Worm (Caenorhabditis elegans): ENCODE results near the gene ZK892.6.

The ZK892.6 gene

DNA sequence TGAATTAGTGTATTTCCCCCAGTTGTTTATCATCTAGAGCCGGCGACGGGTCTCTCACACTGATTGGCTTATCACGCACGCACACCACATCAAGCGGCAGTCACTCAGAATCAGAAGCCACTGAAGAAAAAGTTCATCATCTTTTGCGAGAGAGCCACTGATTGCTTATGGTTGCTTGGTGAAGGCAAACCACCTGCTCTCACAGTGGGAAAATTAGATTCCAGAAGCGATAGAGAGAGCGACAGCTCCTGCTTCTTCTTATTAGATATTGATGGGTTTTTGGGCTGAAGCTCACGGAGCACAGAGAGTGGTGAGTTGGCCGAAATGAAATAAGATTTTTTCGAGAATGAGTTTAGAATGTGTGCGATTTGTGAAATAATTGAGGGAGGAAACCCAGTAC is 23.8 kb downstream of the ZK892.6 start:
- no peak for TF ChIP-seq nhr-47 (tag; optimal IDR thresholded peaks at IDR 0.05)
- TF ChIP-seq fkh-8 (tag; optimal IDR thresholded peaks at IDR 0.05) = peak; percentile 36
- TF ChIP-seq snu-23 (GFP tag; optimal IDR thresholded peaks at IDR 0.05) = no peak
- no peak for TF ChIP-seq zag-1 (tag; optimal IDR thresholded peaks at IDR 0.05)
- no peak for TF ChIP-seq nhr-19 (GFP tag; conservative IDR thresholded peaks at IDR 0.05)
- no peak for TF ChIP-seq dsc-1 (tag; optimal IDR thresholded peaks at IDR 0.05)

DNA sequence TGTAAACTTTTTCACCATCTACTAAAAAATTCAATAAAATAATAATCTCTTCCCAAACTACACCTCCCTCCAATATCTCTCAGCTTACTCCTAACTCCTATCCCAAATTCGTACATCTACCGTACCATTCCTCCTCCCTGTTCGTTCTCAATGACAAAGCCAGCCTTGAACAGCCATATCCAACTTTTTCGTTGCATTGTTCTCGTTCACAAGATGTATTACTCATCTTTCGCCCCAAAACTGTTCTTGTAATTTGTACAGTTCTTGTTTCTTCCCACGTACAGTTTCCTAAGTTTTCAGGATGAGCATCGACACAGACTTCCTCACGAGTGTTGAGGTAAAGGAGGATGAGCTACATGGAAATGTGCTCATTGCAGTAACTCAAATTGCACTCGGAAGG is 25.0 kb downstream of the ZK892.6 start, which contains the start of gene egl-43:
Gene egl-43 (plus strand): TSS at position 301 of the 400 bp plus-strand sequence.
- no peak for TF ChIP-seq elt-2 (tag; optimal IDR thresholded peaks at IDR 0.05)
- no peak for TF ChIP-seq xbp-1 (tag; optimal IDR thresholded peaks at IDR 0.05)
- TF ChIP-seq ztf-11 (tag; optimal IDR thresholded peaks at IDR 0.05) = no peak
- no peak for TF ChIP-seq egl-27 (tag; optimal IDR thresholded peaks at IDR 0.05)
- no peak for TF ChIP-seq nhr-20 (tag; optimal IDR thresholded peaks at IDR 0.05)
- TF ChIP-seq unc-30 (tag; optimal IDR thresholded peaks at IDR 0.05) = no peak
- TF ChIP-seq vab-15 (tag; optimal IDR thresholded peaks at IDR 0.05) = no peak
- no peak for TF ChIP-seq Y116A8C.19 (tag; optimal IDR thresholded peaks at IDR 0.05; ENCODE audit: borderline replicate concordance)
- no peak for TF ChIP-seq rnt-1 (tag; optimal IDR thresholded peaks at IDR 0.05)
- no peak for TF ChIP-seq nhr-237 (tag; optimal IDR thresholded peaks at IDR 0.05)
- no peak for TF ChIP-seq mef-2 (tag; optimal IDR thresholded peaks at IDR 0.05)
- no peak for TF ChIP-seq C16A3.4 (tag; optimal IDR thresholded peaks at IDR 0.05)
- TF ChIP-seq pax-3 (tag; optimal IDR thresholded peaks at IDR 0.05) = no peak

DNA sequence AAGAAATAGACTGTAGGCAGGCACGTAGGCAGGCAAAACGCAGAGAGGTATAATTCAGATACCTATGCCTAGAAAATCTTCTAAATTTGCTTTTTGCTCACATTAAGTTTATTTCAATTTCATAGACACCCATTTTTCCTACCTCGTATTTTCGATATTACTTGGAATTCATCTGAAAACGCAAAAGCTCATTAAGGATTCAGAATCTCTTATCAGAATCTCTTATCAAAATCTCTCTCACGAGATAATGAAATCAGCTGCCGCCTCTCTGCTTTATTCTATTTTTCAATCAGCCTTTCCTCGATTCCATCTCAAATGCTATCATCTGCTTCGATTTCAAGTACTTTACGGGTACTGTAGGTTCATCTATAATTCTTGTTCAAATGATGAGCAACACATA is 28.1 kb downstream of the ZK892.6 start:
- TF ChIP-seq hlh-4 (tag; optimal IDR thresholded peaks at IDR 0.05) = peak; percentile 62
- TF ChIP-seq unc-98 (GFP tag; IDR thresholded peaks at IDR 0.05) = no peak
- no peak for TF ChIP-seq aha-1 (tag; optimal IDR thresholded peaks at IDR 0.05)
- TF ChIP-seq egl-27 (tag; optimal IDR thresholded peaks at IDR 0.05) = no peak
- TF ChIP-seq nhr-77 (tag; optimal IDR thresholded peaks at IDR 0.05) = no peak
- TF ChIP-seq jun-1 (tag; optimal IDR thresholded peaks at IDR 0.05) = no peak
- no peak for TF ChIP-seq hlh-17 (GFP tag; optimal IDR thresholded peaks at IDR 0.05; ENCODE audit: borderline replicate concordance)
- no peak for TF ChIP-seq fkh-4 (tag; optimal IDR thresholded peaks at IDR 0.05; ENCODE audit: borderline replicate concordance)
- TF ChIP-seq fkh-8 (tag; optimal IDR thresholded peaks at IDR 0.05) = peak; percentile 53
- no peak for TF ChIP-seq hpl-2 (GFP tag; optimal IDR thresholded peaks at IDR 0.05)
- no peak for TF ChIP-seq nhr-20 (tag; optimal IDR thresholded peaks at IDR 0.05)
- no peak for TF ChIP-seq C34B4.2 (tag; optimal IDR thresholded peaks at IDR 0.05)
- TF ChIP-seq lin-35 (GFP tag; optimal IDR thresholded peaks at IDR 0.05) = no peak
- no peak for TF ChIP-seq pax-3 (tag; optimal IDR thresholded peaks at IDR 0.05)
- no peak for TF ChIP-seq zag-1 (tag; optimal IDR thresholded peaks at IDR 0.05)
- TF ChIP-seq mef-2 (tag; optimal IDR thresholded peaks at IDR 0.05) = no peak
- peak; percentile 17 for TF ChIP-seq nhr-71 (tag; optimal IDR thresholded peaks at IDR 0.05)
- TF ChIP-seq F16B12.6 (tag; optimal IDR thresholded peaks at IDR 0.05) = no peak
- TF ChIP-seq fkh-10 (GFP tag; optimal IDR thresholded peaks at IDR 0.05) = no peak

DNA sequence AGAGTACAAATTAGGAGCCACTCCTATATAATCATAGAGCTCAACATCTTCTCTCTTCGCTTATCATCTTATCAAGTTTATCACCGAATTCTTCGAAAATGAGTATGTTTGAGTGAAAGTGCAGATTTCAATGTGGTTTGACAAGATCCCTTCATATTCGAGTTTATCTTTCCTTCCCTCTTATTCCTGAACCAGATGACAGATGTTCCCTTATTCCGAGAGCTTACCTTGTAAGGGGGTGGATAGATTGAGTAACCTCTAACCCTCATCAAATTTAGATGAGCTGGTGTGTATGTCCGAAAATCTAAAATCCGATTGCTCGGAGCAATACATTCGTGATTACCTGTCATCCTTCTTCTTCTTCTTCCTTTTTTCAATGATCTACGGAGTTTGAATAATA is 31.3 kb downstream of the ZK892.6 start:
- no peak for TF ChIP-seq alr-1 (tag; optimal IDR thresholded peaks at IDR 0.05; ENCODE audit: borderline replicate concordance)
- no peak for TF ChIP-seq lin-13 (GFP tag; optimal IDR thresholded peaks at IDR 0.05)
- no peak for TF ChIP-seq swsn-7 (tag; optimal IDR thresholded peaks at IDR 0.05)
- TF ChIP-seq C04F5.9 (tag; optimal IDR thresholded peaks at IDR 0.05) = no peak
- TF ChIP-seq nhr-19 (GFP tag; conservative IDR thresholded peaks at IDR 0.05) = no peak
- no peak for TF ChIP-seq pqm-1 (tag; optimal IDR thresholded peaks at IDR 0.05)
- TF ChIP-seq isw-1 (GFP tag; IDR thresholded peaks at IDR 0.05) = no peak
- no peak for TF ChIP-seq elt-3 (tag; optimal IDR thresholded peaks at IDR 0.05)
- TF ChIP-seq nhr-85 (tag) = no peak
- TF ChIP-seq vab-15 (tag; optimal IDR thresholded peaks at IDR 0.05) = no peak
- TF ChIP-seq ztf-11 (tag; optimal IDR thresholded peaks at IDR 0.05) = no peak
- TF ChIP-seq unc-30 (tag; optimal IDR thresholded peaks at IDR 0.05) = no peak
- no peak for TF ChIP-seq nhr-71 (tag; optimal IDR thresholded peaks at IDR 0.05)

All from whole organism, L1 larva.